Fruit fly (Drosophila melanogaster): ENCODE measurements around the gene ase.

ase gene

dm6 chrX:510528-510927 lies 50.0 kb downstream of the ase start:
- TF ChIP-seq CG17801 (GFP tag; optimal IDR thresholded peaks at IDR 0.05; ENCODE audit: partially characterized antibody): peak; percentile 61

dm6 chrX:512527-512926 lies 52.0 kb downstream of the ase start:
- TF ChIP-seq CG17801 (GFP tag; optimal IDR thresholded peaks at IDR 0.05; ENCODE audit: partially characterized antibody): no peak

Measured in ovary, adult (tissue).